In the genomic region with DNA sequence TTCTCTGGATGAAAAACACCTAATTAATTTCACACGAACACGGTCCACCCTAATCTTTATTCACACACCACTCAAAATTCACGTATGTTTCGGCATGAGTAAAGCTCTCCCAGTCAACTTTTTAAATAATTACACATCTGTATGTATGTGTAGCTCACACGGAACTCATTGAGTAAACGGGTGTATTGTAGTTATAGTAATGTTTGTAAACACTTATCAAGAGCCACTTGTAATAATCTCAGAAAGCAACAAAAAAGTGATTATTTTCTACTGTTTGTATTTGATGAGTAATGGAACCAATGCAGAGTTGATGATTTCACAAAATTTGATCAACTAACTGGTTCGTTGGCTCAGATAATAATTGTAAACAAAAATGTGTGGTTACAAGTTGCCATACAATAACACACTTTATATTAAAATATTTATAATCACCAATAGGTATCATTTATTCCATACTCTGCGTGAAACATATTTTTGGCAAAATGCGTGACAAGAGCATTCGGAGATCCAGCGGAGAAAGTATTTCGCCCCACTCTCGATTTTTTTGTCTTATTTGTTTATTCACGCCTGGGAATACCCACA, we compare ENCODE assay signal across 5 fruit fly cellular contexts.
TF ChIP-seq lines count a peak whose summit lies in the region.

No protein-coding gene starts in this region.

- no peak for TF ChIP-seq CTCF in whole organism, embryonic (GFP tag; optimal IDR thresholded peaks at IDR 0.05; lab: Kevin White, UChicago)

TF ChIP-seq in whole organism, 6 proteins besides CTCF, POLR2A, EP300 and RAD21:
- TF ChIP-seq pan (optimal IDR thresholded peaks at IDR 0.05; lab: Kevin White, UChicago) = peak; percentile 62
- no peak for TF ChIP-seq CG8478 (optimal IDR thresholded peaks at IDR 0.05; lab: Kevin White, UChicago)

TF ChIP-seq in whole organism, adult, 20 proteins besides CTCF, POLR2A, EP300 and RAD21:
- no peak for TF ChIP-seq Clk (GFP tag; optimal IDR thresholded peaks at IDR 0.05; lab: Kevin White, UChicago)
- no peak for TF ChIP-seq pad (GFP tag; optimal IDR thresholded peaks at IDR 0.05; lab: Kevin White, UChicago)
- TF ChIP-seq tj (GFP tag; optimal IDR thresholded peaks at IDR 0.05; lab: Kevin White, UChicago) = no peak
- TF ChIP-seq toe (GFP tag; optimal IDR thresholded peaks at IDR 0.05; lab: Kevin White, UChicago) = no peak
- TF ChIP-seq CG7101 (tag; optimal IDR thresholded peaks at IDR 0.05; lab: Kevin White, UChicago) = no peak
- peak; percentile 47 for TF ChIP-seq kay (GFP tag; lab: Kevin White, UChicago; ENCODE audit: borderline replicate concordance)
- TF ChIP-seq CG33017 (tag; optimal IDR thresholded peaks at IDR 0.05; lab: Kevin White, UChicago) = no peak
- TF ChIP-seq cic (GFP tag; optimal IDR thresholded peaks at IDR 0.05; lab: Kevin White, UChicago) = peak; percentile 89
- no peak for TF ChIP-seq CG11617 (GFP tag; optimal IDR thresholded peaks at IDR 0.05; lab: Kevin White, UChicago)

TF ChIP-seq in whole organism, embryonic, 481 proteins besides CTCF, POLR2A, EP300 and RAD21 (continues in another document):
- TF ChIP-seq otp (GFP tag; IDR thresholded peaks at IDR 0.05; lab: Robert Waterston, UW) (0 out of 3 replicates have a peak, but pooled peaks have one; percentile 30), dan (GFP tag; IDR thresholded peaks at IDR 0.05; lab: Robert Waterston, UW) (no peak), Mes4 (GFP tag; optimal IDR thresholded peaks at IDR 0.05; lab: Kevin White, UChicago) (no peak), cato (GFP tag; optimal IDR thresholded peaks at IDR 0.05; lab: Kevin White, UChicago; ENCODE audit: borderline replicate concordance) (peak; percentile 29), pita (GFP tag; optimal IDR thresholded peaks at IDR 0.05; lab: Kevin White, UChicago) (no peak), CG34224 (GFP tag; IDR thresholded peaks at IDR 0.05; lab: Robert Waterston, UW; ENCODE audit: partially characterized antibody) (no peak), tll (GFP tag; optimal IDR thresholded peaks at IDR 0.05; lab: Kevin White, UChicago) (no peak), Stat92E (GFP tag; optimal IDR thresholded peaks at IDR 0.05; lab: Kevin White, UChicago) (no peak), Gug (GFP tag; IDR thresholded peaks at IDR 0.05; lab: Robert Waterston, UW) (0 out of 4 replicates have a peak, but pooled peaks have one; percentile 1), Neu2 (GFP tag; optimal IDR thresholded peaks at IDR 0.05; lab: Kevin White, UChicago; ENCODE audit: borderline replicate concordance) (no peak), CG2199 (GFP tag; IDR thresholded peaks at IDR 0.05; lab: Robert Waterston, UW) (no peak), CG10366 (GFP tag; IDR thresholded peaks at IDR 0.05; lab: Robert Waterston, UW) (peak; percentile 7; the same call in 1 of the 2 replicates), CG10979 (tag; optimal IDR thresholded peaks at IDR 0.05; lab: Kevin White, UChicago) (no peak), CG12391 (tag; optimal IDR thresholded peaks at IDR 0.05; lab: Kevin White, UChicago) (peak; percentile 52), Sox100B (GFP tag; optimal IDR thresholded peaks at IDR 0.05; lab: Kevin White, UChicago) (no peak), pros (GFP tag; optimal IDR thresholded peaks at IDR 0.05; lab: Kevin White, UChicago) (no peak), sd (tag; optimal IDR thresholded peaks at IDR 0.05; lab: Kevin White, UChicago) (peak; percentile 19), CG43689 (GFP tag; IDR thresholded peaks at IDR 0.05; lab: Robert Waterston, UW) (peak; percentile 47; the same call in 1 of the 2 replicates), MBD-R2 (GFP tag; IDR thresholded peaks at IDR 0.05; lab: Robert Waterston, UW) (no peak), NK7.1 (GFP tag; optimal IDR thresholded peaks at IDR 0.05; lab: Kevin White, UChicago) (no peak), row (GFP tag; IDR thresholded peaks at IDR 0.05; lab: Robert Waterston, UW) (peak; percentile 82), Ptx1 (GFP tag; IDR thresholded peaks at IDR 0.05; lab: Robert Waterston, UW) (0 out of 2 replicates have a peak, but pooled peaks have one; percentile 20), Rfx (GFP tag; IDR thresholded peaks at IDR 0.05; lab: Robert Waterston, UW) (peak; percentile 47)

TF ChIP-seq in whole organism, prepupa, 60 proteins besides CTCF, POLR2A, EP300 and RAD21 (continues in another document):
- TF ChIP-seq Hr4 (GFP tag; optimal IDR thresholded peaks at IDR 0.05; lab: Kevin White, UChicago) = no peak
- no peak for TF ChIP-seq dac (GFP tag; optimal IDR thresholded peaks at IDR 0.05; lab: Kevin White, UChicago)
- no peak for TF ChIP-seq cyc (GFP tag; optimal IDR thresholded peaks at IDR 0.05; lab: Kevin White, UChicago)
- TF ChIP-seq Met (GFP tag; optimal IDR thresholded peaks at IDR 0.05; lab: Kevin White, UChicago) = peak; percentile 50
- no peak for TF ChIP-seq dsx (GFP tag; optimal IDR thresholded peaks at IDR 0.05; lab: Kevin White, UChicago; ENCODE audit: poor library complexity, severe bottlenecking)
- peak; percentile 20 for TF ChIP-seq CG31627 (GFP tag; optimal IDR thresholded peaks at IDR 0.05; lab: Kevin White, UChicago)
- no peak for TF ChIP-seq CG34406 (GFP tag; optimal IDR thresholded peaks at IDR 0.05; lab: Kevin White, UChicago)
- no peak for TF ChIP-seq topi (GFP tag; optimal IDR thresholded peaks at IDR 0.05; lab: Kevin White, UChicago)
- TF ChIP-seq fd59A (GFP tag; optimal IDR thresholded peaks at IDR 0.05; lab: Kevin White, UChicago) = no peak
- no peak for TF ChIP-seq Sox14 (GFP tag; optimal IDR thresholded peaks at IDR 0.05; lab: Kevin White, UChicago)
- no peak for TF ChIP-seq fd85E (GFP tag; optimal IDR thresholded peaks at IDR 0.05; lab: Kevin White, UChicago)
- TF ChIP-seq Eip93F (GFP tag; optimal IDR thresholded peaks at IDR 0.05; lab: Kevin White, UChicago) = no peak
- TF ChIP-seq Blimp-1 (GFP tag; optimal IDR thresholded peaks at IDR 0.05; lab: Kevin White, UChicago) = no peak
- no peak for TF ChIP-seq CG8119 (GFP tag; IDR thresholded peaks at IDR 0.05; lab: Robert Waterston, UW)
- no peak for TF ChIP-seq CG10669 (GFP tag; optimal IDR thresholded peaks at IDR 0.05; lab: Kevin White, UChicago)
- TF ChIP-seq esn (GFP tag; optimal IDR thresholded peaks at IDR 0.05; lab: Kevin White, UChicago) = peak; percentile 47
- TF ChIP-seq lz (GFP tag; optimal IDR thresholded peaks at IDR 0.05; lab: Kevin White, UChicago) = no peak
- no peak for TF ChIP-seq CG11902 (GFP tag; optimal IDR thresholded peaks at IDR 0.05; lab: Kevin White, UChicago)
- TF ChIP-seq CG11294 (GFP tag; IDR thresholded peaks at IDR 0.05; lab: Robert Waterston, UW) = no peak
- no peak for TF ChIP-seq CG10631 (GFP tag; optimal IDR thresholded peaks at IDR 0.05; lab: Kevin White, UChicago)
- TF ChIP-seq fkh (GFP tag; optimal IDR thresholded peaks at IDR 0.05; lab: Kevin White, UChicago) = peak; percentile 66
- no peak for TF ChIP-seq CG6792 (GFP tag; optimal IDR thresholded peaks at IDR 0.05; lab: Kevin White, UChicago)
- TF ChIP-seq CG6854 (GFP tag; optimal IDR thresholded peaks at IDR 0.05; lab: Kevin White, UChicago) = no peak
- no peak for TF ChIP-seq CG4318 (GFP tag; optimal IDR thresholded peaks at IDR 0.05; lab: Kevin White, UChicago)
- no peak for TF ChIP-seq CG8319 (GFP tag; optimal IDR thresholded peaks at IDR 0.05; lab: Kevin White, UChicago)
- TF ChIP-seq CG3032 (tag; optimal IDR thresholded peaks at IDR 0.05; lab: Kevin White, UChicago) = no peak
- TF ChIP-seq Gug (GFP tag; IDR thresholded peaks at IDR 0.05; lab: Robert Waterston, UW) = no peak

TF ChIP-seq in whole organism, wandering third instar larva, 38 proteins besides CTCF, POLR2A, EP300 and RAD21:
- TF ChIP-seq lola (GFP tag; optimal IDR thresholded peaks at IDR 0.05; lab: Kevin White, UChicago) (no peak), Dif (GFP tag; optimal IDR thresholded peaks at IDR 0.05; lab: Kevin White, UChicago; ENCODE audit: partially characterized antibody) (no peak), Rel (GFP tag; optimal IDR thresholded peaks at IDR 0.05; lab: Kevin White, UChicago) (no peak), Rel (tag; optimal IDR thresholded peaks at IDR 0.05; lab: Kevin White, UChicago) (no peak), Vsx2 (GFP tag; optimal IDR thresholded peaks at IDR 0.05; lab: Kevin White, UChicago; ENCODE audit: partially characterized antibody) (no peak), pan (optimal IDR thresholded peaks at IDR 0.05; lab: Kevin White, UChicago) (peak; percentile 25), CG9705 (GFP tag; optimal IDR thresholded peaks at IDR 0.05; lab: Kevin White, UChicago) (no peak), Jra (GFP tag; optimal IDR thresholded peaks at IDR 0.05; lab: Kevin White, UChicago) (no peak), rgr (GFP tag; optimal IDR thresholded peaks at IDR 0.05; lab: Kevin White, UChicago) (no peak), OdsH (GFP tag; optimal IDR thresholded peaks at IDR 0.05; lab: Kevin White, UChicago) (peak; percentile 42)
